Worm (Caenorhabditis elegans): Measurements from ENCODE around the gene F56D6.23.

DNA sequence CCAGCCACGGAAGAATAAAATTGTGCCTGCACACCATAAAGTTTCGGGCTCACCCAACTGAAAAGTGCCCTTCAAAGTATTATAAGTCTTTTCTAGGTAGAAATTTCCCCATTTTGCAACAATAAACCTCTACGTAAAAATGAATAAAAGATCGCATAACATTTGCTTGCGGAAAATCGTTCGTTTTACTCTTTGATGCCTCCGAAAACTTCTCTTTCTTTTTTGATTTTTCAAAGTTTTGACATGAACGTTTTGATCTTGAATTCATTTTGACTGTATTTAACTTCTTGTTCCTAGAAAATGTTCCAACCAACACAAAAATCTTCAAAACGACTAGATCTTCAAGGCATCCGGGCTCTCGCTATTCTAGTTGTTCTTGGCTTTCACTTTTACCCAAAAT, 29.3 kb upstream of the F56D6.23 start, which contains the start of gene oac-21:
- no peak for TF ChIP-seq saeg-2 (GFP tag; IDR thresholded peaks at IDR 0.05)
- TF ChIP-seq lin-15B (tag; optimal IDR thresholded peaks at IDR 0.05) = no peak
- TF ChIP-seq nhr-25 (tag; optimal IDR thresholded peaks at IDR 0.05; ENCODE audit: borderline replicate concordance, insufficient read depth) = no peak
- no peak for TF ChIP-seq nhr-28 (tag; optimal IDR thresholded peaks at IDR 0.05)
- no peak for TF ChIP-seq spr-3 (GFP tag; optimal IDR thresholded peaks at IDR 0.05)
- TF ChIP-seq ceh-32 (tag; optimal IDR thresholded peaks at IDR 0.05; ENCODE audit: poor library complexity) = no peak
- TF ChIP-seq R02D3.7 (tag; optimal IDR thresholded peaks at IDR 0.05) = no peak
- TF ChIP-seq ZK546.5 (tag; optimal IDR thresholded peaks at IDR 0.05) = no peak
- no peak for TF ChIP-seq F37D6.2 (tag; optimal IDR thresholded peaks at IDR 0.05)
- no peak for TF ChIP-seq ceh-62 (tag; optimal IDR thresholded peaks at IDR 0.05)

Measured in whole organism, L4 larva.